Worm (Caenorhabditis elegans) whole organism, L4/young adult: ENCODE data around the gene Y55B1AR.4.

Source experiments
- W03F9.2 ChIP-seq: fragments of 150-350 bp; optimal IDR thresholded peaks from 2 replicates; lab custom pipeline; 2014; ENCODE audit warnings: missing biosample characterization, missing genetic modification characterization
- dao-5 ChIP-seq: sonication (generic microtip); optimal IDR thresholded peaks from 2 replicates; lab custom pipeline; 2016; ENCODE audit warnings: missing genotype, missing genetic modification characterization, moderate library complexity, missing compliant biosample characterization
- him-1 ChIP-seq: sonication (generic microtip); optimal IDR thresholded peaks from 2 replicates; lab custom pipeline; 2016; ENCODE audit warnings: missing genotype, missing genetic modification reagents, missing genetic modification characterization, missing compliant biosample characterization

Gene Y55B1AR.4

ce11 chrIII:631421-631820 lies 26.1 kb upstream of the Y55B1AR.4 start, which contains the start of gene T19C3.6:
Gene T19C3.6, minus strand, starts transcription at chrIII:631521.
- no peak for TF ChIP-seq dao-5 (tag; lab: Kevin White, UChicago)
- no peak for TF ChIP-seq him-1 (tag; lab: Kevin White, UChicago)
- no peak for TF ChIP-seq W03F9.2 (tag; lab: Kevin White, UChicago)

- no peak for TF ChIP-seq W03F9.2 (tag; lab: Kevin White, UChicago)
- TF ChIP-seq dao-5 (tag; lab: Kevin White, UChicago) = no peak
- TF ChIP-seq him-1 (tag; lab: Kevin White, UChicago) = no peak
These were observed 22.5 kb upstream of the Y55B1AR.4 start, which contains the start of gene T19C3.5 for ce11 chrIII:627838-628237. Gene T19C3.5, minus strand, starts transcription at chrIII:627938.

- TF ChIP-seq him-1 (tag; lab: Kevin White, UChicago) (no peak), dao-5 (tag; lab: Kevin White, UChicago) (no peak), W03F9.2 (tag; lab: Kevin White, UChicago) (no peak)
These were observed 20.8 kb upstream of the Y55B1AR.4 start for ce11 chrIII:626091-626490.

- TF ChIP-seq W03F9.2 (tag; lab: Kevin White, UChicago) = peak; percentile 59
- peak; percentile 15 for TF ChIP-seq him-1 (tag; lab: Kevin White, UChicago)
- no peak for TF ChIP-seq dao-5 (tag; lab: Kevin White, UChicago)
These were observed 18.4 kb upstream of the Y55B1AR.4 start for ce11 chrIII:623754-624153.

- no peak for TF ChIP-seq W03F9.2 (tag; lab: Kevin White, UChicago)
- no peak for TF ChIP-seq dao-5 (tag; lab: Kevin White, UChicago)
- no peak for TF ChIP-seq him-1 (tag; lab: Kevin White, UChicago)
These were observed 14.9 kb upstream of the Y55B1AR.4 start, which contains the start of gene T19C3.4 for ce11 chrIII:620204-620718. Gene T19C3.4, minus strand, starts transcription at chrIII:620254.

ce11 chrIII:617467-617866 lies 12.2 kb upstream of the Y55B1AR.4 start, which contains the start of gene T19C3.2:
Gene T19C3.2, minus strand, starts transcription at chrIII:617567.
- no peak for TF ChIP-seq dao-5 (tag; lab: Kevin White, UChicago)
- no peak for TF ChIP-seq him-1 (tag; lab: Kevin White, UChicago)
- no peak for TF ChIP-seq W03F9.2 (tag; lab: Kevin White, UChicago)

- TF ChIP-seq W03F9.2 (tag; lab: Kevin White, UChicago) (no peak), dao-5 (tag; lab: Kevin White, UChicago) (no peak), him-1 (tag; lab: Kevin White, UChicago) (no peak)
These were observed 9.1 kb upstream of the Y55B1AR.4 start, which contains the start of gene T19C3.3 for ce11 chrIII:614447-614846. Gene T19C3.3, minus strand, starts transcription at chrIII:614547.

ce11 chrIII:612759-613158 lies 7.4 kb upstream of the Y55B1AR.4 start:
- TF ChIP-seq dao-5 (tag; lab: Kevin White, UChicago) = no peak
- TF ChIP-seq him-1 (tag; lab: Kevin White, UChicago) = no peak
- TF ChIP-seq W03F9.2 (tag; lab: Kevin White, UChicago) = no peak

- TF ChIP-seq dao-5 (tag; lab: Kevin White, UChicago) (no peak), W03F9.2 (tag; lab: Kevin White, UChicago) (no peak), him-1 (tag; lab: Kevin White, UChicago) (no peak)
These were observed 6.6 kb upstream of the Y55B1AR.4 start for ce11 chrIII:611900-612299.

- no peak for TF ChIP-seq W03F9.2 (tag; lab: Kevin White, UChicago)
- TF ChIP-seq him-1 (tag; lab: Kevin White, UChicago) = no peak
- TF ChIP-seq dao-5 (tag; lab: Kevin White, UChicago) = no peak
These were observed 4.2 kb upstream of the Y55B1AR.4 start, which contains the start of gene best-17 for ce11 chrIII:609549-609948. Gene best-17, minus strand, starts transcription at chrIII:609649.

- no peak for TF ChIP-seq dao-5 (tag; lab: Kevin White, UChicago)
- TF ChIP-seq him-1 (tag; lab: Kevin White, UChicago) = no peak
- no peak for TF ChIP-seq W03F9.2 (tag; lab: Kevin White, UChicago)
These were observed 4.9 kb downstream of the Y55B1AR.4 start, which contains the start of gene lec-6 for ce11 chrIII:600316-600932. Gene lec-6, minus strand, starts transcription at chrIII:600366.

- TF ChIP-seq him-1 (tag; lab: Kevin White, UChicago) (no peak), dao-5 (tag; lab: Kevin White, UChicago) (no peak), W03F9.2 (tag; lab: Kevin White, UChicago) (no peak)
These were observed 6.0 kb downstream of the Y55B1AR.4 start for ce11 chrIII:599279-599678.

- TF ChIP-seq W03F9.2 (tag; lab: Kevin White, UChicago) (no peak), him-1 (tag; lab: Kevin White, UChicago) (no peak), dao-5 (tag; lab: Kevin White, UChicago) (no peak)
These were observed 6.6 kb downstream of the Y55B1AR.4 start, which contains the start of gene Y55B1AR.2 for ce11 chrIII:598687-599086. Gene Y55B1AR.2, minus strand, starts transcription at chrIII:598787.
